Worm (Caenorhabditis elegans): ENCODE results near the gene oac-51.
"Not testable (repeated sequence)": the region's sequence is repeated elsewhere in the genome, so short reads cannot be mapped to it uniquely, and the experiment has no call there.

The oac-51 gene

ce11 chrIV:4326445-4326844, 10.2 kb upstream of the oac-51 start, which contains the start of gene trpl-2:
Gene trpl-2, plus strand, starts transcription at chrIV:4326654.
- TF ChIP-seq fax-1 (tag; optimal IDR thresholded peaks at IDR 0.05) (no peak), pqm-1 (tag; optimal IDR thresholded peaks at IDR 0.05) (no peak), madf-2 (tag; optimal IDR thresholded peaks at IDR 0.05) (no peak), hlh-6 (tag; optimal IDR thresholded peaks at IDR 0.05) (no peak), ceh-24 (tag; optimal IDR thresholded peaks at IDR 0.05) (no peak), ceh-18 (tag; optimal IDR thresholded peaks at IDR 0.05) (no peak), ahr-1 (tag; optimal IDR thresholded peaks at IDR 0.05) (no peak), C38D4.7 (GFP tag; optimal IDR thresholded peaks at IDR 0.05) (no peak), odd-2 (tag; optimal IDR thresholded peaks at IDR 0.05) (no peak), sox-2 (GFP tag; IDR thresholded peaks at IDR 0.05) (no peak), ceh-30 (tag; optimal IDR thresholded peaks at IDR 0.05) (no peak), hlh-15 (tag; optimal IDR thresholded peaks at IDR 0.05) (no peak), sdc-2 (tag; optimal IDR thresholded peaks at IDR 0.05) (no peak), pha-2 (tag; optimal IDR thresholded peaks at IDR 0.05) (no peak), hlh-30 (tag; optimal IDR thresholded peaks at IDR 0.05; ENCODE audit: insufficient read depth) (no peak), eyg-1 (tag; optimal IDR thresholded peaks at IDR 0.05) (no peak), nhr-232 (tag; optimal IDR thresholded peaks at IDR 0.05) (no peak), npax-4 (tag; optimal IDR thresholded peaks at IDR 0.05) (no peak), ceh-6 (GFP tag; optimal IDR thresholded peaks at IDR 0.05) (no peak)

ce11 chrIV:4338217-4338616, 1.6 kb downstream of the oac-51 start:
- TF ChIP-seq npax-4 (tag; optimal IDR thresholded peaks at IDR 0.05) (no peak), nhr-232 (tag; optimal IDR thresholded peaks at IDR 0.05) (no peak), ref-2 (tag; optimal IDR thresholded peaks at IDR 0.05) (no peak), ceh-30 (tag; optimal IDR thresholded peaks at IDR 0.05) (no peak)

- no peak for TF ChIP-seq pha-2 (tag; optimal IDR thresholded peaks at IDR 0.05)
Observed at ce11 chrIV:4344828-4345227, 8.2 kb downstream of the oac-51 start.

ce11 chrIV:4346512-4346911, 9.9 kb downstream of the oac-51 start, which contains the start of gene oac-52:
Gene oac-52, minus strand, starts transcription at chrIV:4346612.
- TF ChIP-seq elt-4 (tag; optimal IDR thresholded peaks at IDR 0.05) (no peak), nfya-1 (tag; optimal IDR thresholded peaks at IDR 0.05) (no peak), ceh-34 (tag; optimal IDR thresholded peaks at IDR 0.05) (no peak), unc-86 (tag; optimal IDR thresholded peaks at IDR 0.05) (no peak), tbx-2 (tag; optimal IDR thresholded peaks at IDR 0.05) (no peak), ceh-14 (tag; optimal IDR thresholded peaks at IDR 0.05) (no peak), unc-55 (GFP tag; optimal IDR thresholded peaks at IDR 0.05) (no peak), che-1 (tag; optimal IDR thresholded peaks at IDR 0.05) (no peak), pqm-1 (tag; optimal IDR thresholded peaks at IDR 0.05) (no peak), hlh-6 (tag; optimal IDR thresholded peaks at IDR 0.05) (no peak)

ce11 chrIV:4347578-4348003, 11.0 kb downstream of the oac-51 start:
- TF ChIP-seq pag-3 (tag; optimal IDR thresholded peaks at IDR 0.05; ENCODE audit: borderline replicate concordance) (no peak), dve-1 (tag; optimal IDR thresholded peaks at IDR 0.05) (no peak), ceh-48 (tag; optimal IDR thresholded peaks at IDR 0.05) (no peak), pros-1 (tag; optimal IDR thresholded peaks at IDR 0.05) (no peak), ceh-30 (tag; optimal IDR thresholded peaks at IDR 0.05) (no peak)

- TF ChIP-seq ceh-30, F13H6.1, pqm-1 (tag; optimal IDR thresholded peaks at IDR 0.05): not testable (repeated sequence)
Observed at ce11 chrIV:4348146-4348545, 11.5 kb downstream of the oac-51 start, which contains the start of gene W03B1.5. Gene W03B1.5, plus strand, starts transcription at chrIV:4348446.
